Fruit fly (Drosophila melanogaster) whole organism, embryonic: Measurements from ENCODE around the gene nompC.

Experiments used
- CG10267 ChIP-seq: fragments of 200-800 bp; sonication (Bioruptor generic); optimal IDR thresholded peaks from 2 replicates; lab custom pipeline; 2018; ENCODE audit warnings: missing biosample characterization, mild to moderate bottlenecking, missing genetic modification characterization, moderate library complexity
- CG10366 ChIP-seq: fragments of 200-800 bp; sonication (Bioruptor generic); IDR thresholded peaks from 2 replicates; pipeline ENCODE4 v1.3.6; 2022; ENCODE audit warnings: missing biosample characterization, missing genetic modification characterization
- CG10959 ChIP-seq: fragments of 200-800 bp; sonication (Bioruptor generic); IDR thresholded peaks from 2 replicates; pipeline ENCODE4 v1.3.6; 2022; ENCODE audit warnings: missing biosample characterization, missing genetic modification characterization
- CG12299 ChIP-seq: fragments of 200-800 bp; sonication (Bioruptor generic); optimal IDR thresholded peaks from 2 replicates; lab custom pipeline; 2018; ENCODE audit warnings: missing biosample characterization, mild to moderate bottlenecking, missing genetic modification characterization
- CG13296 ChIP-seq: fragments of 200-800 bp; sonication (Bioruptor generic); optimal IDR thresholded peaks from 3 replicates; lab custom pipeline; 2018; ENCODE audit warnings: missing biosample characterization, mild to moderate bottlenecking, missing genetic modification characterization
- CG13624 ChIP-seq: fragments of 200-800 bp; sonication (Bioruptor generic); optimal IDR thresholded peaks from 2 replicates; lab custom pipeline; 2016; ENCODE audit warnings: missing biosample characterization, missing genetic modification characterization
- CG1602 ChIP-seq: fragments of 200-800 bp; sonication (Bioruptor generic); optimal IDR thresholded peaks from 3 replicates; lab custom pipeline; 2016; ENCODE audit warnings: missing biosample characterization, missing genetic modification characterization
- CG17612 ChIP-seq: fragments of 200-800 bp; sonication (Bioruptor generic); IDR thresholded peaks from 2 replicates; pipeline ENCODE4 v1.3.6; 2022; ENCODE audit warnings: missing biosample characterization, missing genetic modification characterization
- CG17912 ChIP-seq: fragments of 200-800 bp; sonication (Bioruptor generic); optimal IDR thresholded peaks from 2 replicates; lab custom pipeline; 2018; ENCODE audit warnings: missing biosample characterization, mild to moderate bottlenecking, missing genetic modification characterization
- CG3163 ChIP-seq: fragments of 200-800 bp; sonication (Bioruptor generic); optimal IDR thresholded peaks from 3 replicates; lab custom pipeline; 2016; ENCODE audit warnings: missing biosample characterization, missing genetic modification characterization
- CG3281 ChIP-seq: fragments of 200-800 bp; sonication (Bioruptor generic); optimal IDR thresholded peaks from 3 replicates; lab custom pipeline; 2017; ENCODE audit warnings: missing biosample characterization, mild to moderate bottlenecking, missing genetic modification characterization
- CG43689 ChIP-seq: fragments of 200-800 bp; sonication (Bioruptor generic); IDR thresholded peaks from 2 replicates; pipeline ENCODE4 v1.3.6; 2022; ENCODE audit warnings: missing biosample characterization, missing genetic modification characterization
- CG4617 ChIP-seq: fragments of 200-800 bp; sonication (Bioruptor generic); optimal IDR thresholded peaks from 3 replicates; lab custom pipeline; 2016; ENCODE audit warnings: missing biosample characterization, missing genetic modification characterization, borderline replicate concordance
- CG7987 ChIP-seq: fragments of 200-800 bp; sonication (Bioruptor generic); optimal IDR thresholded peaks from 2 replicates; lab custom pipeline; 2018; ENCODE audit warnings: missing biosample characterization, mild to moderate bottlenecking, missing genetic modification characterization, moderate library complexity
- CG8281 ChIP-seq: fragments of 200-800 bp; sonication (Bioruptor generic); optimal IDR thresholded peaks from 2 replicates; lab custom pipeline; 2018; ENCODE audit warnings: missing biosample characterization, mild to moderate bottlenecking, missing genetic modification characterization, moderate library complexity
- CG9215 ChIP-seq: fragments of 200-800 bp; sonication (Bioruptor generic); IDR thresholded peaks from 2 replicates; pipeline ENCODE4 v1.3.6; 2022; ENCODE audit warnings: missing biosample characterization, missing genetic modification characterization
- CG9817 ChIP-seq: fragments of 200-800 bp; sonication (Bioruptor generic); optimal IDR thresholded peaks from 2 replicates; lab custom pipeline; 2018; ENCODE audit warnings: missing biosample characterization, mild to moderate bottlenecking, missing genetic modification characterization, moderate library complexity
- Dip2 ChIP-seq: fragments of 200-800 bp; sonication (Bioruptor generic); IDR thresholded peaks from 2 replicates; pipeline ENCODE4 v1.3.6; 2022; ENCODE audit warnings: missing biosample characterization, missing genetic modification characterization
- Fer1 ChIP-seq: fragments of 200-800 bp; sonication (Bioruptor generic); optimal IDR thresholded peaks from 2 replicates; lab custom pipeline; 2017; ENCODE audit warnings: missing biosample characterization, mild to moderate bottlenecking, missing genetic modification characterization
- HLH4C ChIP-seq: fragments of 200-800 bp; sonication (Bioruptor generic); IDR thresholded peaks from 3 replicates; pipeline ENCODE4 v1.3.6; 2022; ENCODE audit warnings: missing biosample characterization, missing genetic modification characterization; ENCODE audit not compliant: partially characterized antibody
- Hey ChIP-seq: fragments of 200-800 bp; sonication (Bioruptor generic); optimal IDR thresholded peaks from 3 replicates; lab custom pipeline; 2018; ENCODE audit warnings: missing biosample characterization, mild to moderate bottlenecking, missing genetic modification characterization
- Max ChIP-seq: fragments of 200-800 bp; sonication (Bioruptor generic); optimal IDR thresholded peaks from 2 replicates; lab custom pipeline; 2016; ENCODE audit warnings: missing biosample characterization, mild to moderate bottlenecking, missing genetic modification characterization
- NC2β ChIP-seq: fragments of 200-800 bp; sonication (Bioruptor generic); optimal IDR thresholded peaks from 2 replicates; lab custom pipeline; 2016; ENCODE audit warnings: missing biosample characterization, missing genetic modification characterization
- Opbp ChIP-seq: fragments of 200-800 bp; sonication (Bioruptor generic); IDR thresholded peaks from 3 replicates; pipeline ENCODE4 v1.3.6; 2022; ENCODE audit warnings: missing biosample characterization, missing genetic modification characterization; ENCODE audit not compliant: partially characterized antibody
- Ptx1 ChIP-seq: fragments of 200-800 bp; sonication (Bioruptor generic); IDR thresholded peaks from 2 replicates; pipeline ENCODE4 v1.3.6; 2022; ENCODE audit warnings: missing biosample characterization, missing genetic modification characterization
- Rx ChIP-seq: fragments of 200-800 bp; sonication (Bioruptor generic); IDR thresholded peaks from 2 replicates; pipeline ENCODE4 v1.3.6; 2022; ENCODE audit warnings: missing biosample characterization, missing genetic modification characterization
- bbx ChIP-seq: fragments of 200-800 bp; sonication (Bioruptor generic); IDR thresholded peaks from 2 replicates; pipeline ENCODE4 v1.3.6; 2022; ENCODE audit warnings: missing biosample characterization, missing genetic modification characterization; ENCODE audit not compliant: partially characterized antibody
- ci ChIP-seq: fragments of 200-800 bp; sonication (Bioruptor generic); IDR thresholded peaks from 3 replicates; pipeline ENCODE4 v1.3.6; 2022; ENCODE audit warnings: missing biosample characterization, missing genetic modification characterization
- dmrt11E ChIP-seq: fragments of 200-800 bp; sonication (Bioruptor generic); optimal IDR thresholded peaks from 3 replicates; lab custom pipeline; 2018; ENCODE audit warnings: missing biosample characterization, mild to moderate bottlenecking, missing genetic modification characterization, moderate library complexity
- hb ChIP-seq: fragments of 200-800 bp; sonication (Bioruptor generic); IDR thresholded peaks from 3 replicates; pipeline ENCODE4 v1.3.6; 2022; ENCODE audit warnings: missing biosample characterization, missing genetic modification characterization; ENCODE audit not compliant: partially characterized antibody
- inv ChIP-seq: fragments of 200-800 bp; sonication (Bioruptor generic); IDR thresholded peaks from 2 replicates; pipeline ENCODE4 v1.3.6; 2022; ENCODE audit warnings: missing biosample characterization, missing genetic modification characterization; ENCODE audit not compliant: partially characterized antibody
- ken ChIP-seq: fragments of 200-800 bp; sonication (Bioruptor generic); IDR thresholded peaks from 3 replicates; pipeline ENCODE4 v1.3.6; 2022; ENCODE audit warnings: missing biosample characterization, missing genetic modification characterization
- mirr ChIP-seq: fragments of 200-800 bp; sonication (Bioruptor generic); optimal IDR thresholded peaks from 3 replicates; lab custom pipeline; 2018; ENCODE audit warnings: missing biosample characterization, mild to moderate bottlenecking, missing genetic modification characterization
- odd ChIP-seq: fragments of 200-800 bp; sonication (Bioruptor generic); optimal IDR thresholded peaks from 2 replicates; lab custom pipeline; 2017; ENCODE audit warnings: missing biosample characterization, mild to moderate bottlenecking, missing genetic modification characterization
- pita ChIP-seq: fragments of 200-800 bp; sonication (Bioruptor generic); optimal IDR thresholded peaks from 2 replicates; lab custom pipeline; 2017; ENCODE audit warnings: missing biosample characterization, mild to moderate bottlenecking, missing genetic modification characterization
- ranshi ChIP-seq: fragments of 200-800 bp; sonication (Bioruptor generic); IDR thresholded peaks from 2 replicates; pipeline ENCODE4 v1.3.6; 2022; ENCODE audit warnings: missing biosample characterization, missing genetic modification characterization
- rib ChIP-seq: fragments of 200-800 bp; sonication (Bioruptor generic); IDR thresholded peaks from 2 replicates; pipeline ENCODE4 v1.3.6; 2022; ENCODE audit warnings: missing biosample characterization, missing genetic modification characterization
- salm ChIP-seq: fragments of 200-800 bp; sonication (Bioruptor generic); optimal IDR thresholded peaks from 2 replicates; lab custom pipeline; 2018; ENCODE audit warnings: missing biosample characterization, mild to moderate bottlenecking, missing genetic modification characterization
- sc ChIP-seq, 3 experiments: fragments of >200 bp in 2 of 3; fragments of 200-800 bp in 1 of 3; sonication (Bioruptor generic) in 1 of 3; optimal IDR thresholded peaks; 2 replicates in 2 of 3; 3 replicates in 1 of 3; lab custom pipeline; 2017; ENCODE audit warnings: mild to moderate bottlenecking in 1 of 3, missing biosample characterization in 1 of 3, missing genetic modification characterization in 1 of 3, missing genetic modification reagents in 1 of 3
- tgo ChIP-seq: fragments of 200-800 bp; sonication (Bioruptor generic); IDR thresholded peaks from 3 replicates; pipeline ENCODE4 v1.3.6; 2022; ENCODE audit warnings: missing biosample characterization, missing genetic modification characterization

The nompC gene

dm6 chr2L:5342119-5342817 is 3.7 kb upstream of the nompC start, which contains the start of gene Acsf2 (continued):
- TF ChIP-seq Max (GFP tag; lab: Kevin White, UChicago) (peak; percentile 88), CG9215 (GFP tag; lab: Robert Waterston, UW) (peak; percentile 99), CG3281 (GFP tag; lab: Kevin White, UChicago) (peak; percentile 99), Opbp (GFP tag; lab: Robert Waterston, UW) (no peak), CG7987 (GFP tag; lab: Kevin White, UChicago) (peak; percentile 90), salm (tag; lab: Kevin White, UChicago) (peak; percentile 85), CG10267 (peak; percentile 82), CG12299 (peak; percentile 94), CG13296 (GFP tag; lab: Kevin White, UChicago) (peak; percentile 98), bbx (GFP tag; lab: Robert Waterston, UW) (no peak), pita (GFP tag; lab: Kevin White, UChicago) (no peak), ranshi (peak; percentile 97), Fer1 (peak; percentile 98), mirr (GFP tag; lab: Kevin White, UChicago) (peak; percentile 95), CG17612 (GFP tag; lab: Robert Waterston, UW) (peak; percentile 94), CG13624 (GFP tag; lab: Kevin White, UChicago) (peak; percentile 98), NC2β (GFP tag; lab: Kevin White, UChicago) (peak; percentile 75), Ptx1 (GFP tag; lab: Robert Waterston, UW) (peak; percentile 97), rib (GFP tag; lab: Robert Waterston, UW) (peak; percentile 98), Hey (peak; percentile 73), CG9817 (tag; lab: Kevin White, UChicago) (peak; percentile 98), dmrt11E (no peak), HLH4C (GFP tag; lab: Robert Waterston, UW) (no peak), Rx (GFP tag; lab: Robert Waterston, UW) (peak; percentile 83), Dip2 (GFP tag; lab: Robert Waterston, UW) (peak; percentile 62; the same call in 1 of the 2 replicates), odd (GFP tag; lab: Kevin White, UChicago) (peak; percentile 91), hb (GFP tag; lab: Robert Waterston, UW) (no peak), inv (no peak), CG10959 (GFP tag; lab: Robert Waterston, UW) (no peak), ci (GFP tag; lab: Robert Waterston, UW) (0 out of 3 replicates have a peak, but pooled peaks have one; percentile 26), CG3163 (peak; percentile 76), tgo (peak; percentile 96), CG10366 (GFP tag; lab: Robert Waterston, UW) (peak; percentile 91), CG4617 (GFP tag; lab: Kevin White, UChicago) (peak; percentile 64), CG1602 (GFP tag; lab: Kevin White, UChicago) (peak; percentile 88), CG17912 (GFP tag; lab: Kevin White, UChicago) (peak; percentile 41), ken (GFP tag; lab: Robert Waterston, UW) (peak; percentile 79), sc (optimal IDR thresholded peaks at IDR 0.05; lab: Kevin White, UChicago) (no peak), sc (GFP tag; optimal IDR thresholded peaks at IDR 0.05; lab: Kevin White, UChicago) (no peak)

- TF ChIP-seq CG8281 (tag; lab: Kevin White, UChicago) = peak; percentile 93
- no peak for TF ChIP-seq CG43689 (GFP tag; lab: Robert Waterston, UW)
These were observed 2.6 kb downstream of the nompC start for dm6 chr2L:5348591-5348990.
